Fruit fly (Drosophila melanogaster): ENCODE data around the gene CG5885.
A peak's percentile ranks its signal among the peaks of the same experiment; 100 is the strongest.

CG5885 gene

DNA sequence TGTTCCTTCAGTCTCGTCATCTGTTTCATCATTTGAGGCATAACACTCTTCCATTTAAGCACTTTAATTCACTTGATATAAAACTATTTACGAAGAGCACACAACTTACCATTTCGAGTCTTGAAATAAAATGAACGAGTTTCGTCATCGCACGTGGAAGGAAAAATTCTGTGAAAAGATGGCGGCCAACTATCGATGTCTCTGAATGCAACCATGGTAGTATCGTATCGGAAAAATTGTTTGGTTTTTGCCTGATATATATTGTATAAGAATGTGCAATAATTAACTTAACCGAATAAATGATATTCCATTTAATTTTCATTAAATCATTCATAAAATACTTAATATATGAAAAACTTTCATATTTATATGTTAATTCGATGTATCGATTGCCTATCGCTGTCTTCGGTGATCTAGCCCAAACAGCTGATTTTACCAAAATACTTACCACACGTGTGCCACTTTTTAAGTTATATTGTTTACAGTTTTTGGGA is 23.2 kb downstream of the CG5885 start, which contains the start of gene Bka (continued):
- no peak for TF ChIP-seq CG17802 (tag; optimal IDR thresholded peaks at IDR 0.05)
- no peak for TF ChIP-seq gce (GFP tag; IDR thresholded peaks at IDR 0.05)
- TF ChIP-seq E2f1 (GFP tag; IDR thresholded peaks at IDR 0.05): no peak
- TF ChIP-seq CG4707 (GFP tag; optimal IDR thresholded peaks at IDR 0.05): peak; percentile 37
- TF ChIP-seq CG10147 (GFP tag; optimal IDR thresholded peaks at IDR 0.05): peak; percentile 75
- TF ChIP-seq CG14667 (GFP tag; IDR thresholded peaks at IDR 0.05): no peak
- no peak for TF ChIP-seq tll (GFP tag; optimal IDR thresholded peaks at IDR 0.05)
- no peak for TF ChIP-seq CG1792 (GFP tag; optimal IDR thresholded peaks at IDR 0.05)
- TF ChIP-seq pan (optimal IDR thresholded peaks at IDR 0.05): no peak
- peak in 1 of 2 experiments; percentile 39 for TF ChIP-seq pan (GFP tag; optimal IDR thresholded peaks at IDR 0.05 in 1 of 2, IDR thresholded peaks at IDR 0.05 in 1 of 2)
- TF ChIP-seq CG7928 (GFP tag; optimal IDR thresholded peaks at IDR 0.05): peak; percentile 51
- no peak for TF ChIP-seq sc (optimal IDR thresholded peaks at IDR 0.05)
- TF ChIP-seq sc (GFP tag; optimal IDR thresholded peaks at IDR 0.05): peak; percentile 43
- peak; percentile 99 for TF ChIP-seq CG13287 (GFP tag; IDR thresholded peaks at IDR 0.05; ENCODE audit: partially characterized antibody)
- peak; percentile 74 for TF ChIP-seq nmo (GFP tag; optimal IDR thresholded peaks at IDR 0.05)
- TF ChIP-seq ttk (GFP tag; IDR thresholded peaks at IDR 0.05): no peak; the same call in 1 of the 2 replicates
- TF ChIP-seq zfh1 (GFP tag; IDR thresholded peaks at IDR 0.05): no peak
- peak; percentile 66 for TF ChIP-seq gsb-n (tag; optimal IDR thresholded peaks at IDR 0.05)
- TF ChIP-seq CG4424 (GFP tag; optimal IDR thresholded peaks at IDR 0.05): peak; percentile 31
- peak in 1 of 3 experiments; percentile 45 for TF ChIP-seq lola (GFP tag; optimal IDR thresholded peaks at IDR 0.05)
- TF ChIP-seq Sox100B (GFP tag; optimal IDR thresholded peaks at IDR 0.05): peak; percentile 69
- no peak for TF ChIP-seq CG10654 (GFP tag; optimal IDR thresholded peaks at IDR 0.05)
- TF ChIP-seq slp2 (GFP tag; optimal IDR thresholded peaks at IDR 0.05): no peak
- peak; percentile 44 for TF ChIP-seq lilli (GFP tag; optimal IDR thresholded peaks at IDR 0.05)
- TF ChIP-seq exex (tag; optimal IDR thresholded peaks at IDR 0.05): peak; percentile 46
- no peak for TF ChIP-seq CG8944 (GFP tag; optimal IDR thresholded peaks at IDR 0.05)
- peak; percentile 70 for TF ChIP-seq Lhr (GFP tag; optimal IDR thresholded peaks at IDR 0.05)
- no peak for TF ChIP-seq Hr3 (GFP tag; optimal IDR thresholded peaks at IDR 0.05)
- no peak for TF ChIP-seq CG2120 (GFP tag; optimal IDR thresholded peaks at IDR 0.05)
- TF ChIP-seq Dll (GFP tag; IDR thresholded peaks at IDR 0.05; ENCODE audit: partially characterized antibody): peak; percentile 100
- no peak for TF ChIP-seq ind (GFP tag; optimal IDR thresholded peaks at IDR 0.05)
- TF ChIP-seq dmrt11E (tag; optimal IDR thresholded peaks at IDR 0.05): peak; percentile 58
- TF ChIP-seq Lpt (GFP tag; optimal IDR thresholded peaks at IDR 0.05): no peak
- TF ChIP-seq CG10979 (tag; optimal IDR thresholded peaks at IDR 0.05): peak; percentile 59
- TF ChIP-seq kah (GFP tag; optimal IDR thresholded peaks at IDR 0.05): peak; percentile 45
- TF ChIP-seq fd3F (GFP tag; optimal IDR thresholded peaks at IDR 0.05): peak; percentile 21
- TF ChIP-seq pb (GFP tag; optimal IDR thresholded peaks at IDR 0.05): no peak
- TF ChIP-seq ranshi (GFP tag; IDR thresholded peaks at IDR 0.05): peak; percentile 22; the same call in 1 of the 2 replicates
- no peak for TF ChIP-seq Myb (GFP tag; optimal IDR thresholded peaks at IDR 0.05)
- no peak for TF ChIP-seq chif (GFP tag; optimal IDR thresholded peaks at IDR 0.05)
- TF ChIP-seq Doc3 (GFP tag; IDR thresholded peaks at IDR 0.05; ENCODE audit: partially characterized antibody): peak; percentile 99
- TF ChIP-seq pho (GFP tag; optimal IDR thresholded peaks at IDR 0.05): peak; percentile 20
- peak; percentile 89 for TF ChIP-seq CG12659 (GFP tag; optimal IDR thresholded peaks at IDR 0.05)
- no peak for TF ChIP-seq HLHmδ (GFP tag; optimal IDR thresholded peaks at IDR 0.05)
- no peak for TF ChIP-seq ham (GFP tag; IDR thresholded peaks at IDR 0.05)
- TF ChIP-seq CoRest (tag; optimal IDR thresholded peaks at IDR 0.05): peak; percentile 61
- TF ChIP-seq klu (GFP tag; IDR thresholded peaks at IDR 0.05): no peak
- TF ChIP-seq CG9817 (tag; optimal IDR thresholded peaks at IDR 0.05): peak; percentile 30
- peak; percentile 42 for TF ChIP-seq CG3407 (GFP tag; optimal IDR thresholded peaks at IDR 0.05)
- no peak for TF ChIP-seq run (tag; optimal IDR thresholded peaks at IDR 0.05)
